Fruit fly (Drosophila melanogaster) whole organism, embryonic: ENCODE data around the gene wls.

ENCODE experiments used
- Adf1 ChIP-seq: fragments of 200-800 bp; sonication (Bioruptor generic); IDR thresholded peaks from 2 replicates; pipeline ENCODE4 v1.3.6; 2022; ENCODE audit warnings: missing biosample characterization, missing genetic modification characterization
- Atf-2 ChIP-seq: fragments of 200-800 bp; sonication (Bioruptor generic); optimal IDR thresholded peaks from 2 replicates; lab custom pipeline; 2016; ENCODE audit warnings: missing biosample characterization, missing genetic modification characterization
- CG10267 ChIP-seq: fragments of 200-800 bp; sonication (Bioruptor generic); optimal IDR thresholded peaks from 2 replicates; lab custom pipeline; 2018; ENCODE audit warnings: missing biosample characterization, mild to moderate bottlenecking, missing genetic modification characterization, moderate library complexity
- CG11398 ChIP-seq: fragments of 200-800 bp; sonication (Bioruptor generic); optimal IDR thresholded peaks from 2 replicates; lab custom pipeline; 2016; ENCODE audit warnings: missing biosample characterization, missing genetic modification characterization
- CG11456 ChIP-seq: fragments of 200-800 bp; sonication (Bioruptor generic); IDR thresholded peaks from 3 replicates; pipeline ENCODE4 v1.3.6; 2022; ENCODE audit warnings: missing biosample characterization, missing genetic modification characterization
- CG12236 ChIP-seq: fragments of 200-800 bp; sonication (Bioruptor generic); optimal IDR thresholded peaks from 2 replicates; lab custom pipeline; 2016; ENCODE audit warnings: missing biosample characterization, missing genetic modification characterization
- CG13123 ChIP-seq: fragments of 200-800 bp; sonication (Bioruptor generic); optimal IDR thresholded peaks from 2 replicates; lab custom pipeline; 2016; ENCODE audit warnings: missing biosample characterization, missing genetic modification characterization
- CG13287 ChIP-seq: fragments of 200-800 bp; sonication (Bioruptor generic); IDR thresholded peaks from 2 replicates; pipeline ENCODE4 v1.3.6; 2022; ENCODE audit warnings: missing biosample characterization, missing genetic modification characterization; ENCODE audit not compliant: partially characterized antibody
- CG14667 ChIP-seq: fragments of 200-800 bp; sonication (Bioruptor generic); IDR thresholded peaks from 2 replicates; pipeline ENCODE4 v1.3.6; 2022; ENCODE audit warnings: missing biosample characterization, missing genetic modification characterization
- CG15011 ChIP-seq: fragments of 200-800 bp; sonication (Bioruptor generic); optimal IDR thresholded peaks from 3 replicates; lab custom pipeline; 2018; ENCODE audit warnings: missing biosample characterization, mild to moderate bottlenecking, missing genetic modification characterization
- CG15073 ChIP-seq: fragments of 200-800 bp; sonication (Bioruptor generic); optimal IDR thresholded peaks from 2 replicates; lab custom pipeline; 2016; ENCODE audit warnings: missing biosample characterization, missing genetic modification characterization
- CG15479 ChIP-seq: fragments of 200-800 bp; sonication (Bioruptor generic); optimal IDR thresholded peaks from 3 replicates; lab custom pipeline; 2019; ENCODE audit warnings: missing biosample characterization, mild to moderate bottlenecking, missing genetic modification characterization, moderate library complexity
- CG16813 ChIP-seq: fragments of 200-800 bp; sonication (Bioruptor generic); IDR thresholded peaks from 3 replicates; pipeline ENCODE4 v1.3.6; 2022; ENCODE audit warnings: missing biosample characterization, missing genetic modification characterization; ENCODE audit not compliant: partially characterized antibody
- CG17912 ChIP-seq: fragments of 200-800 bp; sonication (Bioruptor generic); optimal IDR thresholded peaks from 2 replicates; lab custom pipeline; 2018; ENCODE audit warnings: missing biosample characterization, mild to moderate bottlenecking, missing genetic modification characterization
- CG18262 ChIP-seq: fragments of 200-800 bp; optimal IDR thresholded peaks from 3 replicates; lab custom pipeline; 2019; ENCODE audit warnings: missing biosample characterization, mild to moderate bottlenecking, missing genetic modification characterization, moderate library complexity
- CG2678 ChIP-seq: fragments of 200-800 bp; sonication (Bioruptor generic); optimal IDR thresholded peaks from 3 replicates; lab custom pipeline; 2019; ENCODE audit warnings: missing biosample characterization, mild to moderate bottlenecking, missing genetic modification characterization, moderate library complexity
- CG3407 ChIP-seq: fragments of 200-800 bp; sonication (Bioruptor generic); optimal IDR thresholded peaks from 2 replicates; lab custom pipeline; 2018; ENCODE audit warnings: missing biosample characterization, mild to moderate bottlenecking, missing genetic modification characterization
- CG5953 ChIP-seq: fragments of 200-800 bp; sonication (Bioruptor generic); IDR thresholded peaks from 2 replicates; pipeline ENCODE4 v1.3.6; 2022; ENCODE audit warnings: missing biosample characterization, missing genetic modification characterization
- CG9817 ChIP-seq: fragments of 200-800 bp; sonication (Bioruptor generic); optimal IDR thresholded peaks from 2 replicates; lab custom pipeline; 2018; ENCODE audit warnings: missing biosample characterization, mild to moderate bottlenecking, missing genetic modification characterization, moderate library complexity
- CHES-1-like ChIP-seq: fragments of 200-800 bp; sonication (Bioruptor generic); optimal IDR thresholded peaks from 2 replicates; lab custom pipeline; 2016; ENCODE audit warnings: missing biosample characterization, missing genetic modification characterization
- Fer1 ChIP-seq: fragments of 200-800 bp; sonication (Bioruptor generic); optimal IDR thresholded peaks from 2 replicates; lab custom pipeline; 2017; ENCODE audit warnings: missing biosample characterization, mild to moderate bottlenecking, missing genetic modification characterization
- Fer2 ChIP-seq: fragments of 200-800 bp; sonication (Bioruptor generic); optimal IDR thresholded peaks from 2 replicates; lab custom pipeline; 2018; ENCODE audit warnings: missing biosample characterization, mild to moderate bottlenecking, missing genetic modification characterization, moderate library complexity
- HLH54F ChIP-seq: fragments of 200-800 bp; sonication (Bioruptor generic); optimal IDR thresholded peaks from 3 replicates; lab custom pipeline; 2016; ENCODE audit warnings: missing biosample characterization, missing genetic modification characterization
- Hey ChIP-seq: fragments of 200-800 bp; sonication (Bioruptor generic); optimal IDR thresholded peaks from 3 replicates; lab custom pipeline; 2018; ENCODE audit warnings: missing biosample characterization, mild to moderate bottlenecking, missing genetic modification characterization
- MESR4 ChIP-seq: fragments of 200-800 bp; sonication (Bioruptor generic); optimal IDR thresholded peaks from 2 replicates; lab custom pipeline; 2018; ENCODE audit warnings: missing biosample characterization, mild to moderate bottlenecking, missing genetic modification characterization, moderate library complexity
- Max ChIP-seq: fragments of 200-800 bp; sonication (Bioruptor generic); optimal IDR thresholded peaks from 2 replicates; lab custom pipeline; 2016; ENCODE audit warnings: missing biosample characterization, mild to moderate bottlenecking, missing genetic modification characterization
- Mrtf ChIP-seq: fragments of 200-800 bp; sonication (Bioruptor generic); IDR thresholded peaks from 3 replicates; pipeline ENCODE4 v1.3.6; 2022; ENCODE audit warnings: missing biosample characterization, missing genetic modification characterization
- Neu2 ChIP-seq: fragments of 200-800 bp; sonication (Bioruptor generic); optimal IDR thresholded peaks from 3 replicates; lab custom pipeline; 2016; ENCODE audit warnings: missing biosample characterization, missing genetic modification characterization, borderline replicate concordance
- Ptx1 ChIP-seq: fragments of 200-800 bp; sonication (Bioruptor generic); IDR thresholded peaks from 2 replicates; pipeline ENCODE4 v1.3.6; 2022; ENCODE audit warnings: missing biosample characterization, missing genetic modification characterization
- Spps ChIP-seq: fragments of 200-800 bp; sonication (Bioruptor generic); optimal IDR thresholded peaks from 2 replicates; lab custom pipeline; 2018; ENCODE audit warnings: missing biosample characterization, mild to moderate bottlenecking, missing genetic modification characterization
- Xrp1 ChIP-seq: fragments of 200-800 bp; sonication (Bioruptor generic); IDR thresholded peaks from 2 replicates; pipeline ENCODE4 v1.3.6; 2022; ENCODE audit warnings: missing biosample characterization, missing genetic modification characterization
- YL-1 ChIP-seq: fragments of 200-800 bp; sonication (Bioruptor generic); optimal IDR thresholded peaks from 3 replicates; lab custom pipeline; 2017; ENCODE audit warnings: missing biosample characterization, mild to moderate bottlenecking, missing genetic modification characterization
- bowl ChIP-seq: fragments of 200-800 bp; sonication (Bioruptor generic); IDR thresholded peaks from 2 replicates; pipeline ENCODE4 v1.3.6; 2022; ENCODE audit warnings: missing biosample characterization, missing genetic modification characterization
- chn ChIP-seq: fragments of 200-800 bp; sonication (Bioruptor generic); optimal IDR thresholded peaks from 2 replicates; lab custom pipeline; 2016; ENCODE audit warnings: missing biosample characterization, missing genetic modification characterization
- ci ChIP-seq: fragments of 200-800 bp; sonication (Bioruptor generic); IDR thresholded peaks from 3 replicates; pipeline ENCODE4 v1.3.6; 2022; ENCODE audit warnings: missing biosample characterization, missing genetic modification characterization
- croc ChIP-seq: fragments of 200-800 bp; sonication (Bioruptor generic); conservative IDR thresholded peaks from 3 replicates; pipeline ENCODE4 v1.3.6; 2022; ENCODE audit warnings: missing biosample characterization, missing genetic modification characterization
- crp ChIP-seq, 2 experiments: fragments of 200-800 bp; sonication (Bioruptor generic); optimal IDR thresholded peaks; 2 replicates in 1 of 2; 3 replicates in 1 of 2; lab custom pipeline; 2017; ENCODE audit warnings: missing biosample characterization in 2 of 2, missing genetic modification characterization in 2 of 2, mild to moderate bottlenecking in 1 of 2, moderate library complexity in 1 of 2
- dati ChIP-seq: fragments of 200-800 bp; sonication (Bioruptor generic); IDR thresholded peaks from 2 replicates; pipeline ENCODE4 v1.3.6; 2022; ENCODE audit warnings: missing biosample characterization, missing genetic modification characterization
- dysf ChIP-seq: fragments of 200-800 bp; sonication (Bioruptor generic); IDR thresholded peaks from 3 replicates; pipeline ENCODE4 v1.3.6; 2022; ENCODE audit warnings: missing biosample characterization, missing genetic modification characterization
- eve ChIP-seq, 2 experiments: fragments of >200 bp; optimal IDR thresholded peaks; 2 replicates each; lab custom pipeline; 2017; ENCODE audit warnings: missing biosample characterization in 2 of 2, missing genetic modification characterization in 2 of 2
- fru ChIP-seq: fragments of >200 bp; optimal IDR thresholded peaks from 2 replicates; lab custom pipeline; 2017
- gcm2 ChIP-seq: fragments of 200-800 bp; sonication (Bioruptor generic); optimal IDR thresholded peaks from 2 replicates; lab custom pipeline; 2016; ENCODE audit warnings: missing biosample characterization, missing genetic modification characterization
- gsb ChIP-seq: fragments of 200-800 bp; sonication (Bioruptor generic); IDR thresholded peaks from 2 replicates; pipeline ENCODE4 v1.3.6; 2022; ENCODE audit warnings: missing biosample characterization, missing genetic modification characterization
- ham ChIP-seq: fragments of 200-800 bp; sonication (Bioruptor generic); IDR thresholded peaks from 2 replicates; pipeline ENCODE4 v1.3.6; 2022; ENCODE audit warnings: missing biosample characterization, missing genetic modification characterization
- jing ChIP-seq: fragments of 200-800 bp; sonication (Bioruptor generic); optimal IDR thresholded peaks from 2 replicates; lab custom pipeline; 2018; ENCODE audit warnings: missing biosample characterization, mild to moderate bottlenecking, missing genetic modification characterization
- org-1 ChIP-seq: fragments of 200-800 bp; sonication (Bioruptor generic); optimal IDR thresholded peaks from 2 replicates; lab custom pipeline; 2017; ENCODE audit warnings: missing biosample characterization, missing genetic modification characterization
- pnt ChIP-seq: fragments of 200-800 bp; sonication (Bioruptor generic); optimal IDR thresholded peaks from 3 replicates; lab custom pipeline; 2016; ENCODE audit warnings: missing biosample characterization, missing genetic modification characterization
- row ChIP-seq: fragments of 200-800 bp; sonication (Bioruptor generic); IDR thresholded peaks from 3 replicates; pipeline ENCODE4 v1.3.6; 2022; ENCODE audit warnings: missing biosample characterization, missing genetic modification characterization
- shn ChIP-seq: fragments of 200-800 bp; sonication (Bioruptor generic); optimal IDR thresholded peaks from 3 replicates; lab custom pipeline; 2016; ENCODE audit warnings: missing biosample characterization, missing genetic modification characterization
- tap ChIP-seq: fragments of 200-800 bp; optimal IDR thresholded peaks from 3 replicates; lab custom pipeline; 2019; ENCODE audit warnings: missing biosample characterization, mild to moderate bottlenecking, missing genetic modification characterization, moderate library complexity
- yki ChIP-seq: fragments of >200 bp; optimal IDR thresholded peaks from 3 replicates; lab custom pipeline; 2018

The wls gene

DNA sequence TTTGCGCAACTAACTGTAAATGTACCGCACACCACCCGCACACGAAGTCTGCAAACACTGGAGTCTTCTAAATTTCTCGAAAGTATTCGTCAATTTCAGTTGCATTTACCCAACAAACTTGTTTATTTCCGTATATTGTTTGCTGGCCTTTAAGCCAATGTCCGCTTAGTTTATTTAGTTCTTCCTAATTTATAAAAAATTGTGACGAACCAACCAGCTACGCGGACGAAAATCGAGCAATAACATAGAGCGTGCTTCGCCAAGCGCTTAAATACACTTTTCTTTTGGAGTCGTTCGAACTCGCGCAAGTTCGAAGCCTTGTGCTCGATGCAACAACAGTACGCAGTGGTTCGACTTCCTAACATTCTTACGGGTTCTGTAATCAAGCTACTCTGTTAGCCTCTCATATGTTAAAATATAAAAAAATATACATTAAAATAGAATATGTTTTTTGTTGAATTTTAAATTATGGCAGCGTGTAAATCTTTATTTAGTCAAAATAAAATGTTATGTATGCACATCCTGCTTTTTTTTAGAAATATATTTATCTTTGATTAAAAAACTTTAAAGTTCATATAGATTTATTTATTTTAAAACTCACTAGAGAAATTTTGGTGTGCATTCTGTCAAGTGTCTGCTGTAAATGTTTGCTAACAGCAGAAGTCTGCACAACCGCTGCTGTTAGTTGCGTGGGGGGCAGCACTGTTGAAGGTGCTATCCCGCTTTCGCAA lies 28.0 kb upstream of the wls start, which contains the start of gene GlcAT-P (continued):
- TF ChIP-seq YL-1 (GFP tag; lab: Kevin White, UChicago) (peak; percentile 13), gsb (GFP tag; lab: Robert Waterston, UW) (no peak), CG16813 (GFP tag; lab: Robert Waterston, UW) (no peak), CG10267 (tag; lab: Kevin White, UChicago) (peak; percentile 70), Mrtf (GFP tag; lab: Robert Waterston, UW) (no peak; the same call in 2 of the 3 replicates), CG12236 (GFP tag; lab: Kevin White, UChicago) (no peak), jing (GFP tag; lab: Kevin White, UChicago) (no peak), ham (GFP tag; lab: Robert Waterston, UW) (no peak), pnt (GFP tag; lab: Kevin White, UChicago) (no peak), HLH54F (GFP tag; lab: Kevin White, UChicago) (no peak), gcm2 (GFP tag; lab: Kevin White, UChicago) (no peak), Spps (no peak), shn (GFP tag; lab: Kevin White, UChicago) (no peak), bowl (GFP tag; lab: Robert Waterston, UW) (peak; percentile 32; the same call in 1 of the 2 replicates), CG3407 (GFP tag; lab: Kevin White, UChicago) (peak; percentile 35), tap (peak; percentile 63), CG9817 (tag; lab: Kevin White, UChicago) (peak; percentile 55), CG15073 (GFP tag; lab: Kevin White, UChicago) (no peak), ci (peak; percentile 48; the same call in 1 of the 3 replicates), CG11456 (no peak), chn (GFP tag; lab: Kevin White, UChicago) (no peak), CG13123 (GFP tag; lab: Kevin White, UChicago) (peak; percentile 11), CG15479 (GFP tag; lab: Kevin White, UChicago) (peak; percentile 15), CG17912 (GFP tag; lab: Kevin White, UChicago) (no peak), CG13287 (no peak), crp (GFP tag; optimal IDR thresholded peaks at IDR 0.05; lab: Kevin White, UChicago) (peak in 1 of 2 experiments; percentile 11), Ptx1 (peak; percentile 75), Neu2 (GFP tag; lab: Kevin White, UChicago) (no peak), fru (lab: Kevin White, UChicago) (no peak), croc (GFP tag; lab: Robert Waterston, UW) (peak; percentile 34; the same call in 1 of the 3 replicates), CG11398 (GFP tag; lab: Kevin White, UChicago) (no peak), CG15011 (GFP tag; lab: Kevin White, UChicago) (no peak), MESR4 (GFP tag; lab: Kevin White, UChicago) (no peak), CG5953 (no peak), Fer1 (GFP tag; lab: Kevin White, UChicago) (peak; percentile 87), row (GFP tag; lab: Robert Waterston, UW) (peak; percentile 90), CG2678 (tag; lab: Kevin White, UChicago) (peak; percentile 88), Fer2 (tag; lab: Kevin White, UChicago) (no peak), dati (GFP tag; lab: Robert Waterston, UW) (no peak), eve (GFP tag; optimal IDR thresholded peaks at IDR 0.05; lab: Kevin White, UChicago) (peak in 1 of 2 experiments; percentile 2), Xrp1 (GFP tag; lab: Robert Waterston, UW) (peak; percentile 74), org-1 (GFP tag; lab: Kevin White, UChicago) (peak; percentile 37), Max (peak; percentile 41), Adf1 (peak; percentile 54), Hey (tag; lab: Kevin White, UChicago) (no peak), Atf-2 (GFP tag; lab: Kevin White, UChicago) (no peak), CHES-1-like (no peak), CG14667 (no peak), yki (lab: Kevin White, UChicago) (no peak), CG18262 (tag; lab: Kevin White, UChicago) (peak; percentile 82), dysf (GFP tag; lab: Robert Waterston, UW) (peak; percentile 71; the same call in 2 of the 3 replicates)
